Worm (Caenorhabditis elegans): ENCODE measurements around the gene Y94H6A.2.
A peak's percentile ranks its signal among the peaks of the same experiment; 100 is the strongest.

The Y94H6A.2 gene

ce11 chrIV:2770835-2771234 lies 40.7 kb downstream of the Y94H6A.2 start (continued):
- TF ChIP-seq rbr-2 (tag; optimal IDR thresholded peaks at IDR 0.05) = no peak
- no peak for TF ChIP-seq dmd-6 (GFP tag; IDR thresholded peaks at IDR 0.05)
- no peak for TF ChIP-seq Y105C5A.15 (GFP tag; IDR thresholded peaks at IDR 0.05)
- TF ChIP-seq lin-1 (GFP tag; IDR thresholded peaks at IDR 0.05) = no peak
- TF ChIP-seq nhr-11 (tag; optimal IDR thresholded peaks at IDR 0.05) = no peak
- no peak for TF ChIP-seq hlh-30 (tag; optimal IDR thresholded peaks at IDR 0.05; ENCODE audit: insufficient read depth)
- TF ChIP-seq fos-1 (tag; optimal IDR thresholded peaks at IDR 0.05) = no peak
- TF ChIP-seq lsy-2 (tag; optimal IDR thresholded peaks at IDR 0.05) = no peak
- no peak for TF ChIP-seq nhr-41 (GFP tag; IDR thresholded peaks at IDR 0.05)
- no peak for TF ChIP-seq dmd-9 (GFP tag; IDR thresholded peaks at IDR 0.05)
- TF ChIP-seq jun-1 (tag; optimal IDR thresholded peaks at IDR 0.05) = no peak
- TF ChIP-seq unc-130 (GFP tag; optimal IDR thresholded peaks at IDR 0.05) = no peak
- TF ChIP-seq unc-39 (tag; optimal IDR thresholded peaks at IDR 0.05) = no peak
- peak; percentile 12 for TF ChIP-seq spr-3 (GFP tag; optimal IDR thresholded peaks at IDR 0.05)
- no peak for TF ChIP-seq zip-2 (tag; optimal IDR thresholded peaks at IDR 0.05)
- no peak for TF ChIP-seq Y75B8A.6 (GFP tag; IDR thresholded peaks at IDR 0.05)
- no peak for TF ChIP-seq mdt-29 (GFP tag; IDR thresholded peaks at IDR 0.05)
- TF ChIP-seq skn-1 (tag; optimal IDR thresholded peaks at IDR 0.05) = no peak
- TF ChIP-seq ceh-28 (tag; optimal IDR thresholded peaks at IDR 0.05) = no peak

- no peak for TF ChIP-seq ceh-62 (tag; optimal IDR thresholded peaks at IDR 0.05)
- TF ChIP-seq nhr-10 (tag; optimal IDR thresholded peaks at IDR 0.05) = no peak
- TF ChIP-seq ztf-11 (tag; optimal IDR thresholded peaks at IDR 0.05) = no peak
- no peak for TF ChIP-seq lin-29 (GFP tag; IDR thresholded peaks at IDR 0.05)
- no peak for TF ChIP-seq unc-62 (GFP tag; optimal IDR thresholded peaks at IDR 0.05 in 1 of 2)
- no peak for TF ChIP-seq unc-62 (tag; optimal IDR thresholded peaks at IDR 0.05)
- no peak for TF ChIP-seq lir-3 (tag; optimal IDR thresholded peaks at IDR 0.05)
- no peak for TF ChIP-seq F49E8.2 (tag; optimal IDR thresholded peaks at IDR 0.05; ENCODE audit: borderline replicate concordance)
- TF ChIP-seq ceh-82 (tag; optimal IDR thresholded peaks at IDR 0.05) = no peak
- no peak for TF ChIP-seq tag-97 (GFP tag; IDR thresholded peaks at IDR 0.05)
- TF ChIP-seq nhr-42 (GFP tag; IDR thresholded peaks at IDR 0.05) = no peak
- no peak for TF ChIP-seq tra-1 (GFP tag; IDR thresholded peaks at IDR 0.05)
- no peak for TF ChIP-seq Y75B8A.6 (GFP tag; IDR thresholded peaks at IDR 0.05)
- no peak for TF ChIP-seq hmg-1.1 (GFP tag; IDR thresholded peaks at IDR 0.05)
- no peak for TF ChIP-seq ctbp-1 (GFP tag; IDR thresholded peaks at IDR 0.05)
- TF ChIP-seq zag-1 (tag; optimal IDR thresholded peaks at IDR 0.05) = no peak
- no peak for TF ChIP-seq ces-1 (GFP tag; optimal IDR thresholded peaks at IDR 0.05)
These were observed 41.6 kb downstream of the Y94H6A.2 start, which contains the start of gene Y54G2A.11 for ce11 chrIV:2771692-2772091. Gene Y54G2A.11, minus strand, starts transcription at chrIV:2771792.

- TF ChIP-seq lin-39 (tag; optimal IDR thresholded peaks at IDR 0.05) (no peak), arid-1 (GFP tag; conservative IDR thresholded peaks at IDR 0.05) (no peak), skn-1 (tag; optimal IDR thresholded peaks at IDR 0.05) (no peak), daf-19 (GFP tag; conservative IDR thresholded peaks at IDR 0.05) (no peak), dpl-1 (GFP tag; optimal IDR thresholded peaks at IDR 0.05) (peak; percentile 21), unc-62 (GFP tag; optimal IDR thresholded peaks at IDR 0.05 in 1 of 2) (peak in 1 of 2 experiments; percentile 58), unc-62 (tag; optimal IDR thresholded peaks at IDR 0.05) (no peak), lin-38 (GFP tag; IDR thresholded peaks at IDR 0.05) (peak; percentile 33; the same call in 1 of the 2 replicates), lin-15B (tag; optimal IDR thresholded peaks at IDR 0.05) (no peak), nhr-111 (GFP tag; optimal IDR thresholded peaks at IDR 0.05) (peak; percentile 44), nhr-42 (GFP tag; IDR thresholded peaks at IDR 0.05) (no peak), unc-130 (GFP tag; optimal IDR thresholded peaks at IDR 0.05) (no peak), ama-1 (optimal IDR thresholded peaks at IDR 0.05) (peak; percentile 50), hmg-1.1 (GFP tag; IDR thresholded peaks at IDR 0.05) (no peak), gei-8 (GFP tag; optimal IDR thresholded peaks at IDR 0.05) (peak; percentile 40), mxl-3 (GFP tag; optimal IDR thresholded peaks at IDR 0.05) (peak; percentile 1), nhr-25 (tag; optimal IDR thresholded peaks at IDR 0.05; ENCODE audit: borderline replicate concordance, insufficient read depth) (no peak), set-16 (GFP tag; IDR thresholded peaks at IDR 0.05) (peak; percentile 85), hlh-30 (tag; optimal IDR thresholded peaks at IDR 0.05; ENCODE audit: insufficient read depth) (peak; percentile 74), hlh-11 (tag; optimal IDR thresholded peaks at IDR 0.05) (peak; percentile 70), snpc-4 (tag; optimal IDR thresholded peaks at IDR 0.05) (no peak)
These were observed 42.2 kb downstream of the Y94H6A.2 start for ce11 chrIV:2772209-2772851.
